Fruit fly (Drosophila melanogaster) S2 (cell line): ENCODE data around the gene CG33489.

Source experiments
- CG8478 ChIP-seq: fragments of >200 bp; optimal IDR thresholded peaks from 2 replicates; lab custom pipeline; 2018
- CTCF ChIP-seq, 2 experiments: fragments of >200 bp; optimal IDR thresholded peaks; 2 replicates each; lab custom pipeline; 2018

dm6 chr3L:11591131-11591530 is 14.3 kb upstream of the CG33489 start, which contains the start of gene CG33268:
- TF ChIP-seq CG8478 (lab: Kevin White, UChicago) (no peak), CTCF (optimal IDR thresholded peaks at IDR 0.05; lab: Kevin White, UChicago) (no peak)
